Worm (Caenorhabditis elegans) whole organism, L4 larva: ENCODE data around the gene F53A9.8.

Experiments
- F44E2.7 ChIP-seq: fragments of 200-800 bp; sonication (Bioruptor generic); IDR thresholded peaks from 2 replicates; pipeline ENCODE4 v2.1.2; 2022; ENCODE audit warnings: missing genetic modification characterization, missing compliant biosample characterization
- F49E8.2 ChIP-seq: sonication (generic microtip); optimal IDR thresholded peaks from 2 replicates; lab custom pipeline; 2016; ENCODE audit warnings: missing compliant biosample characterization, mild to moderate bottlenecking, missing genetic modification characterization, borderline replicate concordance
- T20F7.1 ChIP-seq: fragments of 200-800 bp; sonication (Bioruptor generic); optimal IDR thresholded peaks from 2 replicates; lab custom pipeline; 2018; ENCODE audit warnings: mild to moderate bottlenecking, missing genetic modification characterization, missing compliant biosample characterization
- T26A8.4 ChIP-seq: fragments of 200-800 bp; sonication (Bioruptor generic); IDR thresholded peaks from 2 replicates; pipeline ENCODE4 v1.3.6; 2022; ENCODE audit warnings: missing genetic modification characterization, missing compliant biosample characterization
- aha-1 ChIP-seq: fragments of 150-350 bp; peaks from one replicate; lab custom pipeline; 2014; ENCODE audit warnings: missing biosample characterization, missing genetic modification characterization
- ceh-20 ChIP-seq: fragments of 200-800 bp; sonication (Bioruptor generic); IDR thresholded peaks from 2 replicates; pipeline ENCODE4 v1.3.6; 2022; ENCODE audit warnings: missing genetic modification reagents, missing genetic modification characterization, missing compliant biosample characterization
- daf-16 ChIP-seq, 3 experiments: sonication (generic microtip); optimal IDR thresholded peaks; 2 replicates each; lab custom pipeline; 2016 to 2017; ENCODE audit warnings: missing genetic modification characterization in 3 of 3, missing genetic modification reagents in 3 of 3, mild to moderate bottlenecking in 2 of 3, missing compliant biosample characterization in 2 of 3, missing biosample characterization in 1 of 3, moderate library complexity in 1 of 3
- dmd-6 ChIP-seq: fragments of 200-800 bp; sonication (Bioruptor generic); IDR thresholded peaks from 2 replicates; pipeline ENCODE4 v1.3.6; 2022; ENCODE audit warnings: missing genetic modification reagents, missing genetic modification characterization, missing compliant biosample characterization
- dve-1 ChIP-seq: sonication (generic microtip); optimal IDR thresholded peaks from 2 replicates; lab custom pipeline; 2017; ENCODE audit warnings: antibody characterized with exemption, mild to moderate bottlenecking, missing genetic modification characterization, missing compliant biosample characterization; ENCODE audit not compliant: insufficient read depth
- fos-1 ChIP-seq: fragments of 150-350 bp; optimal IDR thresholded peaks from 2 replicates; lab custom pipeline; 2014; ENCODE audit warnings: missing biosample characterization, missing genetic modification characterization
- hlh-11 ChIP-seq: fragments of 200-800 bp; sonication (Bioruptor generic); optimal IDR thresholded peaks from 2 replicates; lab custom pipeline; 2018; ENCODE audit warnings: mild to moderate bottlenecking, missing genetic modification characterization, missing compliant biosample characterization
- hlh-30 ChIP-seq: sonication (generic microtip); optimal IDR thresholded peaks from 2 replicates; lab custom pipeline; 2017; ENCODE audit warnings: antibody characterized with exemption, mild to moderate bottlenecking, missing genetic modification characterization, missing compliant biosample characterization; ENCODE audit not compliant: insufficient read depth
- lim-7 ChIP-seq: fragments of 200-800 bp; sonication (Bioruptor generic); IDR thresholded peaks from 2 replicates; pipeline ENCODE4 v1.3.6; 2022; ENCODE audit warnings: missing genetic modification characterization, missing compliant biosample characterization
- lsy-2 ChIP-seq, 2 experiments: fragments of 150-350 bp in 1 of 2; sonication (generic microtip) in 1 of 2; optimal IDR thresholded peaks; 2 replicates each; lab custom pipeline; 2014 to 2017; ENCODE audit warnings: missing biosample characterization in 2 of 2, missing genetic modification characterization in 2 of 2
- madf-5 ChIP-seq, 2 experiments: fragments of 200-800 bp; sonication (Bioruptor generic); IDR thresholded peaks; 2 replicates each; pipeline ENCODE4 v1.3.6; 2022; ENCODE audit warnings: missing compliant biosample characterization in 2 of 2, missing genetic modification characterization in 2 of 2
- mdl-1 ChIP-seq, 2 experiments: fragments of 150-350 bp in 1 of 2; sonication (generic microtip) in 1 of 2; optimal IDR thresholded peaks; 2 replicates each; lab custom pipeline; 2014 to 2017; ENCODE audit warnings: missing biosample characterization in 2 of 2, missing genetic modification characterization in 2 of 2
- mdt-29 ChIP-seq: fragments of 200-800 bp; sonication (Bioruptor generic); IDR thresholded peaks from 2 replicates; pipeline ENCODE4 v1.3.6; 2022; ENCODE audit warnings: missing genetic modification reagents, missing genetic modification characterization, missing compliant biosample characterization
- mep-1 ChIP-seq: fragments of 150-350 bp; sonication (generic microtip); optimal IDR thresholded peaks from 3 replicates; lab custom pipeline; 2014; ENCODE audit warnings: missing biosample characterization, missing genetic modification characterization
- mxl-2 ChIP-seq: fragments of 200-800 bp; sonication (Bioruptor generic); conservative IDR thresholded peaks from 2 replicates; pipeline ENCODE4 v1.3.6; 2022; ENCODE audit warnings: missing genetic modification reagents, missing genetic modification characterization, missing compliant biosample characterization
- nhr-10 ChIP-seq: fragments of 150-350 bp; optimal IDR thresholded peaks from 2 replicates; lab custom pipeline; 2014; ENCODE audit warnings: missing biosample characterization, missing genetic modification characterization
- nhr-28 ChIP-seq: fragments of 150-350 bp; optimal IDR thresholded peaks from 2 replicates; lab custom pipeline; 2014; ENCODE audit warnings: missing biosample characterization, missing genetic modification characterization
- nhr-77 ChIP-seq: fragments of 150-350 bp; optimal IDR thresholded peaks from 2 replicates; lab custom pipeline; 2014; ENCODE audit warnings: missing biosample characterization, missing genetic modification characterization
- pha-4 ChIP-seq, 2 experiments: fragments of 150-350 bp in 1 of 2; fragments of 200-800 bp in 1 of 2; sonication (Bioruptor generic) in 1 of 2; IDR thresholded peaks in 1 of 2; optimal IDR thresholded peaks in 1 of 2; 2 replicates each; pipeline versions ENCODE4 v1.3.6 to Lab custom; 2014 to 2022; ENCODE audit warnings: missing genetic modification characterization in 2 of 2, missing genetic modification reagents in 2 of 2, missing biosample characterization in 1 of 2, missing compliant biosample characterization in 1 of 2
- php-3 ChIP-seq: fragments of 200-800 bp; sonication (Bioruptor generic); IDR thresholded peaks from 2 replicates; pipeline ENCODE4 v1.3.6; 2022; ENCODE audit warnings: missing genetic modification reagents, missing genetic modification characterization, missing compliant biosample characterization
- pqm-1 ChIP-seq: sonication (generic microtip); optimal IDR thresholded peaks from 2 replicates; lab custom pipeline; 2017; ENCODE audit warnings: missing biosample characterization, missing genetic modification characterization
- unc-62 ChIP-seq, 3 experiments: fragments of 150-350 bp in 1 of 3; sonication (generic microtip); optimal IDR thresholded peaks in 2 of 3; peaks in 1 of 3; 1 replicate in 1 of 3; 2 replicates in 2 of 3; lab custom pipeline; 2014 to 2017; ENCODE audit warnings: missing biosample characterization in 3 of 3, missing genetic modification characterization in 3 of 3, missing genetic modification reagents in 3 of 3, missing genotype in 1 of 3
- zip-2 ChIP-seq: fragments of 150-350 bp; optimal IDR thresholded peaks from 2 replicates; lab custom pipeline; 2014; ENCODE audit warnings: missing biosample characterization, missing genetic modification characterization

Gene F53A9.8

ce11 chrX:8719888-8720287 lies 1.2 kb upstream of the F53A9.8 start:
- TF ChIP-seq mdt-29 (GFP tag; lab: Robert Waterston, UW): no peak
- TF ChIP-seq php-3 (GFP tag; lab: Robert Waterston, UW): peak; percentile 81
- no peak for TF ChIP-seq F44E2.7 (GFP tag; lab: Robert Waterston, UW)
- peak in 1 of 2 experiments; percentile 35 for TF ChIP-seq unc-62 (GFP tag; optimal IDR thresholded peaks at IDR 0.05 in 1 of 2; lab: Kevin White, UChicago)
- no peak for TF ChIP-seq unc-62 (tag; optimal IDR thresholded peaks at IDR 0.05; lab: Kevin White, UChicago)
- no peak for TF ChIP-seq nhr-77 (tag; lab: Kevin White, UChicago)
- TF ChIP-seq dve-1 (tag; lab: Kevin White, UChicago): peak; percentile 93
- peak in 1 of 2 experiments; percentile 9 for TF ChIP-seq mdl-1 (tag; optimal IDR thresholded peaks at IDR 0.05; lab: Kevin White, UChicago)
- TF ChIP-seq hlh-30 (tag; lab: Kevin White, UChicago): peak; percentile 45
- no peak for TF ChIP-seq lim-7
- TF ChIP-seq pqm-1 (tag; lab: Kevin White, UChicago): peak; percentile 9
- peak; percentile 59 for TF ChIP-seq nhr-28 (tag; lab: Kevin White, UChicago)
- peak; percentile 50 for TF ChIP-seq hlh-11 (tag; lab: Kevin White, UChicago)
- TF ChIP-seq mep-1 (tag; lab: Kevin White, UChicago): peak; percentile 25
- TF ChIP-seq dmd-6 (GFP tag; lab: Robert Waterston, UW): peak; percentile 83
- no peak for TF ChIP-seq daf-16 (GFP tag; optimal IDR thresholded peaks at IDR 0.05; lab: Kevin White, UChicago)
- TF ChIP-seq daf-16 (tag; optimal IDR thresholded peaks at IDR 0.05; lab: Kevin White, UChicago): peak; percentile 88
- TF ChIP-seq nhr-10 (tag; lab: Kevin White, UChicago): no peak
- no peak for TF ChIP-seq madf-5 (GFP tag; IDR thresholded peaks at IDR 0.05; lab: Robert Waterston, UW)

DNA sequence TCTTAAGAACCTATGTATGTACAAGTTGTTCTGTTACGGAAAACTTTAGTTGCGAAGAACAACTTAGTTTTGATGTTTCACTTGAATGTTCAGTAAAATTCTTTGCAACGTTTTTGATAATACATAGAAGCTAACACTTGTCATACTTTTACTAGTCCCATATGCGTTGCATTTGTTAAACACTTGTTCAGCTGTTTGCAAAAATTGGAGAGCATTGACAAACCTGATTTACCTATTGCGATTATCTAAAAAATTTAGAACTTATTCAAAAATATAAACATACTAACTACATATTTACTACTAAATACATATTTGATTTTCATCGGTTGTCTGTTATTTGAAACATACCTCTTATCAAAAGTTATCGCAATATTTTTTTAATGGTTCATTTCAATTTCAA lies 551 bp downstream of the F53A9.8 start:
- TF ChIP-seq fos-1 (tag; lab: Kevin White, UChicago) (peak; percentile 20), pha-4 (GFP tag; IDR thresholded peaks at IDR 0.05; lab: Robert Waterston, UW) (0 out of 2 replicates have a peak, but pooled peaks have one; percentile 13), pha-4 (tag; optimal IDR thresholded peaks at IDR 0.05; lab: Kevin White, UChicago) (no peak), dve-1 (tag; lab: Kevin White, UChicago) (peak; percentile 69), T20F7.1 (peak; percentile 34), F49E8.2 (tag; lab: Kevin White, UChicago) (no peak), php-3 (GFP tag; lab: Robert Waterston, UW) (peak; percentile 28; the same call in 1 of the 2 replicates), nhr-28 (tag; lab: Kevin White, UChicago) (peak; percentile 42), zip-2 (tag; lab: Kevin White, UChicago) (no peak), daf-16 (GFP tag; optimal IDR thresholded peaks at IDR 0.05; lab: Kevin White, UChicago) (no peak), daf-16 (tag; optimal IDR thresholded peaks at IDR 0.05; lab: Kevin White, UChicago) (peak; percentile 71), nhr-77 (tag; lab: Kevin White, UChicago) (peak; percentile 93), T26A8.4 (GFP tag; lab: Robert Waterston, UW) (0 out of 2 replicates have a peak, but pooled peaks have one; percentile 10)
- TF ChIP-seq, all 104 proteins: peak for 9

- no peak for TF ChIP-seq mxl-2 (GFP tag; lab: Robert Waterston, UW)
- TF ChIP-seq ceh-20 (GFP tag; lab: Robert Waterston, UW): no peak
- TF ChIP-seq unc-62 (GFP tag; optimal IDR thresholded peaks at IDR 0.05 in 1 of 2; lab: Kevin White, UChicago): peak in 1 of 2 experiments; percentile 60
- TF ChIP-seq unc-62 (tag; optimal IDR thresholded peaks at IDR 0.05; lab: Kevin White, UChicago): no peak
- TF ChIP-seq dve-1 (tag; lab: Kevin White, UChicago): peak; percentile 13
- TF ChIP-seq aha-1: peak; percentile 25
Measured at ce11 chrX:8716822-8717221, 1.9 kb downstream of the F53A9.8 start, which contains the start of gene F53A9.7. F53A9.7 (minus strand) TSS chrX:8716922.

- TF ChIP-seq dve-1 (tag; lab: Kevin White, UChicago) (peak; percentile 42), aha-1 (peak; percentile 16), lsy-2 (tag; optimal IDR thresholded peaks at IDR 0.05; lab: Kevin White, UChicago) (no peak), dmd-6 (GFP tag; lab: Robert Waterston, UW) (peak; percentile 42), php-3 (GFP tag; lab: Robert Waterston, UW) (0 out of 2 replicates have a peak, but pooled peaks have one; percentile 10), daf-16 (GFP tag; optimal IDR thresholded peaks at IDR 0.05; lab: Kevin White, UChicago) (no peak), daf-16 (tag; optimal IDR thresholded peaks at IDR 0.05; lab: Kevin White, UChicago) (peak; percentile 66), T26A8.4 (GFP tag; lab: Robert Waterston, UW) (no peak)
Measured at ce11 chrX:8714845-8715244, 3.9 kb downstream of the F53A9.8 start.
